Worm (Caenorhabditis elegans) whole organism, young adult: ENCODE data around the gene Y45G5AM.7.

Experiments
- B0019.2 ChIP-seq: fragments of 200-800 bp; sonication (Bioruptor generic); conservative IDR thresholded peaks from 2 replicates; pipeline ENCODE4 v1.3.6; 2022; ENCODE audit warnings: missing genetic modification reagents, missing genetic modification characterization, missing compliant biosample characterization
- B0261.1 ChIP-seq: sonication (generic microtip); optimal IDR thresholded peaks from 2 replicates; lab custom pipeline; 2016; ENCODE audit warnings: mild to moderate bottlenecking, missing genetic modification characterization, moderate library complexity, missing compliant biosample characterization
- C06A6.2 ChIP-seq: fragments of 200-800 bp; sonication (Bioruptor generic); conservative IDR thresholded peaks from 2 replicates; pipeline ENCODE4 v1.3.6; 2022; ENCODE audit warnings: missing genetic modification characterization, missing compliant biosample characterization
- F22D6.2 ChIP-seq: sonication (generic microtip); optimal IDR thresholded peaks from 2 replicates; lab custom pipeline; 2016; ENCODE audit warnings: mild to moderate bottlenecking, missing genetic modification characterization, missing compliant biosample characterization
- F37B4.10 ChIP-seq: fragments of 200-800 bp; sonication (Bioruptor generic); IDR thresholded peaks from 2 replicates; pipeline ENCODE4 v1.3.6; 2022; ENCODE audit warnings: missing genetic modification characterization, missing compliant biosample characterization
- F49E8.2 ChIP-seq: sonication (generic microtip); optimal IDR thresholded peaks from 3 replicates; lab custom pipeline; 2017; ENCODE audit warnings: missing genetic modification characterization, mild to moderate bottlenecking, missing compliant biosample characterization, antibody characterized with exemption, moderate library complexity; ENCODE audit not compliant: insufficient read depth
- F57A8.1 ChIP-seq: fragments of 200-800 bp; sonication (Bioruptor generic); optimal IDR thresholded peaks from 2 replicates; lab custom pipeline; 2018; ENCODE audit warnings: mild to moderate bottlenecking, missing genetic modification characterization, moderate library complexity, missing compliant biosample characterization
- T07F8.4 ChIP-seq: sonication (generic microtip); optimal IDR thresholded peaks from 2 replicates; lab custom pipeline; 2016; ENCODE audit warnings: mild to moderate bottlenecking, missing genetic modification characterization, moderate library complexity, missing compliant biosample characterization
- T26A5.8 ChIP-seq: sonication (generic microtip); optimal IDR thresholded peaks from 2 replicates; lab custom pipeline; 2016; ENCODE audit warnings: missing genetic modification characterization, missing compliant biosample characterization
- Y53G8AR.9 ChIP-seq: fragments of 200-800 bp; sonication (Bioruptor generic); conservative IDR thresholded peaks from 2 replicates; pipeline ENCODE4 v1.3.6; 2022; ENCODE audit warnings: missing genetic modification reagents, missing genetic modification characterization, missing compliant biosample characterization
- Y56A3A.18 ChIP-seq: fragments of 200-800 bp; sonication (Bioruptor generic); IDR thresholded peaks from 2 replicates; pipeline ENCODE4 v1.3.6; 2022; ENCODE audit warnings: missing genetic modification reagents, missing genetic modification characterization, missing compliant biosample characterization
- akir-1 ChIP-seq: fragments of 200-800 bp; sonication (Bioruptor generic); optimal IDR thresholded peaks from 2 replicates; lab custom pipeline; 2018; ENCODE audit warnings: mild to moderate bottlenecking, missing genetic modification characterization, moderate library complexity, missing compliant biosample characterization
- ama-1 ChIP-seq, 3 experiments: fragments of 150-350 bp in 1 of 3; sonication (generic microtip) in 2 of 3; optimal IDR thresholded peaks; 2 replicates each; lab custom pipeline; 2014 to 2018; ENCODE audit warnings: missing biosample characterization in 2 of 3, missing genetic modification characterization in 2 of 3, missing genetic modification reagents in 2 of 3
- aptf-2 ChIP-seq: fragments of 200-800 bp; sonication (Bioruptor generic); conservative IDR thresholded peaks from 2 replicates; pipeline ENCODE4 v1.3.6; 2022; ENCODE audit warnings: missing genetic modification reagents, missing genetic modification characterization, missing compliant biosample characterization
- attf-3 ChIP-seq: fragments of 200-800 bp; sonication (Bioruptor generic); conservative IDR thresholded peaks from 2 replicates; pipeline ENCODE4 v1.3.6; 2022; ENCODE audit warnings: missing genetic modification reagents, missing genetic modification characterization, missing compliant biosample characterization
- attf-5 ChIP-seq: fragments of 200-800 bp; sonication (Bioruptor generic); optimal IDR thresholded peaks from 2 replicates; lab custom pipeline; 2018; ENCODE audit warnings: mild to moderate bottlenecking, missing genetic modification characterization, missing compliant biosample characterization
- bed-2 ChIP-seq: fragments of 200-800 bp; sonication (Bioruptor generic); IDR thresholded peaks from 2 replicates; pipeline ENCODE4 v1.3.6; 2022; ENCODE audit warnings: missing genetic modification reagents, missing genetic modification characterization, missing compliant biosample characterization
- cebp-2 ChIP-seq: fragments of 200-800 bp; sonication (Bioruptor generic); IDR thresholded peaks from 2 replicates; pipeline ENCODE4 v1.3.6; 2022; ENCODE audit warnings: missing genetic modification characterization, missing compliant biosample characterization
- ceh-79 ChIP-seq: sonication (generic microtip); optimal IDR thresholded peaks from 2 replicates; lab custom pipeline; 2017; ENCODE audit warnings: mild to moderate bottlenecking, missing genetic modification characterization, missing compliant biosample characterization
- chd-7 ChIP-seq: sonication (generic microtip); optimal IDR thresholded peaks from 2 replicates; lab custom pipeline; 2016; ENCODE audit warnings: mild to moderate bottlenecking, missing genetic modification characterization, moderate library complexity, missing compliant biosample characterization
- dox-1 ChIP-seq: fragments of 200-800 bp; sonication (Bioruptor generic); IDR thresholded peaks from 2 replicates; pipeline ENCODE4 v1.3.6; 2022; ENCODE audit warnings: missing genetic modification reagents, missing genetic modification characterization, missing compliant biosample characterization
- dpff-1 ChIP-seq: sonication (generic microtip); optimal IDR thresholded peaks from 2 replicates; lab custom pipeline; 2017; ENCODE audit warnings: mild to moderate bottlenecking, missing genetic modification characterization, missing compliant biosample characterization
- efl-1 ChIP-seq: fragments of 150-350 bp; optimal IDR thresholded peaks from 2 replicates; lab custom pipeline; 2014; ENCODE audit warnings: missing biosample characterization, missing genetic modification reagents, missing genetic modification characterization
- gei-17 ChIP-seq: fragments of 200-800 bp; sonication (Bioruptor generic); optimal IDR thresholded peaks from 2 replicates; lab custom pipeline; 2018; ENCODE audit warnings: mild to moderate bottlenecking, missing genetic modification characterization, missing compliant biosample characterization
- hmg-1.2 ChIP-seq: fragments of 200-800 bp; sonication (Bioruptor generic); IDR thresholded peaks from 2 replicates; pipeline ENCODE4 v1.3.6; 2022; ENCODE audit warnings: missing genetic modification reagents, missing genetic modification characterization, missing compliant biosample characterization
- hsf-1 ChIP-seq: fragments of 200-800 bp; sonication (Bioruptor generic); IDR thresholded peaks from 2 replicates; pipeline ENCODE4 v1.3.6; 2022; ENCODE audit warnings: missing genetic modification reagents, missing genetic modification characterization, missing compliant biosample characterization
- lin-26 ChIP-seq: fragments of 200-800 bp; sonication (Bioruptor generic); IDR thresholded peaks from 2 replicates; pipeline ENCODE4 v1.3.6; 2022; ENCODE audit warnings: missing genetic modification reagents, missing genetic modification characterization, missing compliant biosample characterization
- lin-35 ChIP-seq, 3 experiments: fragments of 150-350 bp in 2 of 3; sonication (generic microtip) in 1 of 3; optimal IDR thresholded peaks; 2 replicates each; lab custom pipeline; 2014 to 2018; ENCODE audit warnings: missing biosample characterization in 3 of 3, missing genetic modification characterization in 3 of 3, missing genetic modification reagents in 3 of 3
- lin-40 ChIP-seq: sonication (generic microtip); optimal IDR thresholded peaks from 2 replicates; lab custom pipeline; 2016; ENCODE audit warnings: missing genetic modification characterization, mild to moderate bottlenecking, missing compliant biosample characterization, missing genotype, missing genetic modification reagents
- lsy-27 ChIP-seq: sonication (generic microtip); optimal IDR thresholded peaks from 2 replicates; lab custom pipeline; 2017; ENCODE audit warnings: missing genetic modification characterization, mild to moderate bottlenecking, missing compliant biosample characterization, antibody characterized with exemption, missing genotype, borderline replicate concordance; ENCODE audit not compliant: insufficient read depth
- mcd-1 ChIP-seq: fragments of 200-800 bp; sonication (Bioruptor generic); IDR thresholded peaks from 2 replicates; pipeline ENCODE4 v1.3.6; 2022; ENCODE audit warnings: missing genetic modification reagents, missing genetic modification characterization, missing compliant biosample characterization
- mes-4 ChIP-seq: sonication (generic microtip); optimal IDR thresholded peaks from 2 replicates; lab custom pipeline; 2016; ENCODE audit warnings: missing genotype, missing genetic modification characterization, missing compliant biosample characterization
- nfya-1 ChIP-seq: sonication (generic microtip); optimal IDR thresholded peaks from 2 replicates; lab custom pipeline; 2017; ENCODE audit warnings: antibody characterized with exemption, missing compliant biosample characterization, missing genetic modification characterization, borderline replicate concordance; ENCODE audit not compliant: insufficient read depth
- nfyb-1 ChIP-seq: fragments of 200-800 bp; sonication (Bioruptor generic); IDR thresholded peaks from 2 replicates; pipeline ENCODE4 v1.3.6; 2022; ENCODE audit warnings: missing genetic modification reagents, missing genetic modification characterization, missing compliant biosample characterization
- nhr-120 ChIP-seq: fragments of 200-800 bp; sonication (Bioruptor generic); IDR thresholded peaks from 2 replicates; pipeline ENCODE4 v1.3.6; 2022; ENCODE audit warnings: missing genetic modification characterization, missing compliant biosample characterization
- nhr-80 ChIP-seq: sonication (generic microtip); optimal IDR thresholded peaks from 2 replicates; lab custom pipeline; 2016; ENCODE audit warnings: missing genetic modification characterization, missing compliant biosample characterization
- snpc-4 ChIP-seq, 5 experiments: fragments of 150-350 bp in 1 of 5; sonication (generic microtip) in 4 of 5; optimal IDR thresholded peaks; 2 replicates each; lab custom pipeline; 2014 to 2018; ENCODE audit warnings: missing genetic modification characterization in 5 of 5, missing biosample characterization in 3 of 5, antibody characterized with exemption in 2 of 5, mild to moderate bottlenecking in 2 of 5, missing compliant biosample characterization in 2 of 5, missing genotype in 2 of 5, moderate library complexity in 2 of 5, missing genetic modification reagents in 1 of 5
- zim-3 ChIP-seq: sonication (generic microtip); optimal IDR thresholded peaks from 2 replicates; lab custom pipeline; 2017; ENCODE audit warnings: mild to moderate bottlenecking, missing genetic modification characterization, moderate library complexity, missing compliant biosample characterization
- ztf-3 ChIP-seq: fragments of 200-800 bp; sonication (Bioruptor generic); optimal IDR thresholded peaks from 2 replicates; lab custom pipeline; 2018; ENCODE audit warnings: mild to moderate bottlenecking, missing genetic modification characterization, missing compliant biosample characterization

Gene Y45G5AM.7

DNA sequence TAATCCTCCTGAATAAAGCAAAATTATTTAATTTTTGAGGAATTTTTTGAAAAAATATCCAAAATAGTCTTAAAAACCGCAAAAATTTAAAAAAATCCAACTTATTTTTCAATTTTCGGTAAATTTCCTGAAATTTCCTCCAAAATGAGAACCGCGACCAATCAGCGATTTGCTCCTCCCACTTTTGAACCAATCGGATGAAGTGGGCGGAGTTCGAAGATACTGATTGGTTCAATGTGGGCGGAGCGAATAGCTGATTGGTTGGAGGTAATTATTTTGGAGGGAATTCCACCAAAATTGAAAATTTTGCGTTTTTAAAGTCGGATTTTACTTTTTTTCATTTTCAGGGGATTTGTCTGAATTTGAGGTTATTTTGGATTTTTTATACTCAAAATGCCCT, 2.0 kb downstream of the Y45G5AM.7 start:
- TF ChIP-seq snpc-4 (GFP tag; optimal IDR thresholded peaks at IDR 0.05; lab: Kevin White, UChicago) (no peak), snpc-4 (tag; optimal IDR thresholded peaks at IDR 0.05; lab: Kevin White, UChicago) (no peak), akir-1 (GFP tag; lab: Kevin White, UChicago) (no peak), nfyb-1 (GFP tag; lab: Robert Waterston, UW) (peak; percentile 82; the same call in 1 of the 2 replicates), lin-26 (GFP tag; lab: Robert Waterston, UW) (no peak), bed-2 (GFP tag; lab: Robert Waterston, UW) (no peak), gei-17 (no peak), attf-3 (GFP tag; lab: Robert Waterston, UW) (no peak)

DNA sequence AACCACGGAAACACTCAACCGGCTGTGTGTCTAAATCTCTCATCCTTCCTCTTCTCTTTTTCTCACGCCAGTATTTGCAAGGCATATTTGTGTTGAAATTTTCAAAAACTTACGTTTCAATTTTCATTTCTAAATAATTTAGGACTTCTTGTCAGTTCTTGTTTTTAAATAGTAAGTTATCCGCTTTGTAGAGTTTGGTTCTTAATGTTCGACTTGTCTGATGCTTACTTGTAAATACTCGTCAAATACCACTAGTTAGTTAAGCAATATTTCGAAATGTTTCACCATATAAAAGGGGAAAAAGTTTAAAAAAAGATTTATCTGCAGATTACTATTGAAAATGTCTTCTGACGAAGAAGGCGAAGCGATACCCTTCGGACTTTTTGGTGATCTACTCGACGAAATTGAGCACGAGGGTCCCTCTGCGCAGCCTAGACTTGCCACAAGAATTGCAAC, 5.5 kb downstream of the Y45G5AM.7 start, which contains the start of gene Y45G5AM.3:
TSS of gene Y45G5AM.3 (plus strand) at position 51 of the 456 bp plus-strand sequence.
- TF ChIP-seq F57A8.1 (GFP tag; lab: Kevin White, UChicago) (no peak), attf-5 (GFP tag; lab: Kevin White, UChicago) (peak; percentile 5), efl-1 (GFP tag; lab: Kevin White, UChicago) (no peak), hmg-1.2 (GFP tag; lab: Robert Waterston, UW) (peak; percentile 30; the same call in 1 of the 2 replicates)

DNA sequence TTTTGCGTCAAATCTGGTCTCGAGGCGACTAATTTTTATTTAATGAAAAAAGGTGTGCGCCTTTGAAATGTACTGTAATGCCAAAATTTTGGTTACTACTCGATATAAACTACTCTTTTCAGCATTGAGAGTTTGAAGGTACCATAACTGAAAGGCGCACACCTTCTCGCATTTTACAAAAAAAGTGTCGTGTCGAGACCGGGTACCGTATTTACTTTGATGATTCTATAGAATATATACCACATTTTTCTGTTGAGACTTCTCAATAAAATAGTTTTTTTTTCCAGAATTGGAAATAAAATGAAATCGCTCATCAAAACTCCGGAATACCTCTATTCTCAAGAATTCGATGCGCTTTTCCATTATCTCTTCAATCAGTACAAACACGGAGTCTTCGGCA, 7.1 kb downstream of the Y45G5AM.7 start, which contains the start of gene Y45G5AM.4:
TSS of gene Y45G5AM.4 (plus strand) at position 301 of the 400 bp plus-strand sequence.
- TF ChIP-seq zim-3 (tag; lab: Kevin White, UChicago), result no peak
- no peak for TF ChIP-seq dox-1 (GFP tag; lab: Robert Waterston, UW)

DNA sequence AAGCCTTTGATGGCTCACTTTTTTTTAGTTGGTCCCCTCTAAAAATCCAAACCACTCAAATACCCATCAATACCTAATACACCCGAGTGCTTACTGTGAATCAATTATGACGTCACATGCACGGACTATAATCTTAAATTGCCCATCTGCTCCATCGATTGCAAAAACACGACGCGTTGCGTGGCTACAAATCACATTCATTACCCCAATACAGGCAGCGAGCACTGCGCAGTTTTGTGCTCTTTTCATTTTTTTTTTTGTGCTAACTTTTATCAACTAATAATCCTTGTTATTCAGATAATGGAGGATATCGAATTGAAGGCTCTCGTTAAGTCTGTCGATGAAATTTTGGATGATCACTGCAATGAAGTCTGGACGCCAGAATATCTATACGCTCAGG, 10.0 kb downstream of the Y45G5AM.7 start, which contains the start of gene Y45G5AM.5:
TSS of gene Y45G5AM.5 (plus strand) at position 301 of the 400 bp plus-strand sequence.
- no peak for TF ChIP-seq T07F8.4 (tag; lab: Kevin White, UChicago)
- TF ChIP-seq, all 124 proteins: peak for 0

DNA sequence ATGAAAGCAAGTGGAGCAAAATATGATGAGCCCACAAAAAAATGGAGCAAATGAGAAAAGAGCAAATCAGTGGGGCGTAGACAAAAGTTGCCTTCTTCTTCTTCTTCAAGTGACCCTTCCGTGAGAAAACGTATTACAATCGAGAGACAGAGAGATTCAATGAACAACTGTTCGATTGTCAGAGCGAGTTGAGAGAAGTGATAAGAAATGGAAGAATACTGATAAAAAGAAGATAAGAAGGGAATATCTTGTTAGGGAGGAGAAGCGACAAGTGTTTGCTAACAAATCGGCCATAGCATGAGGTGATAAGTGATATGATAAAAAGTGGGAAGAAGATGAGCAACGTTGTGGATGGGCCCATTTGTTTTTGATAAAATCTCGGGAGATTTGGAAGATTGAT, 12.7 kb downstream of the Y45G5AM.7 start:
- no peak for TF ChIP-seq F37B4.10 (GFP tag; lab: Robert Waterston, UW)
- TF ChIP-seq C06A6.2 (GFP tag; lab: Robert Waterston, UW), result no peak
- TF ChIP-seq Y53G8AR.9, result no peak
- TF ChIP-seq F49E8.2, result no peak
- TF ChIP-seq hsf-1 (GFP tag; lab: Robert Waterston, UW), result no peak
- TF ChIP-seq nhr-80 (tag; lab: Kevin White, UChicago), result no peak
- TF ChIP-seq mes-4 (tag; lab: Kevin White, UChicago), result no peak
- TF ChIP-seq cebp-2 (GFP tag; lab: Robert Waterston, UW), result no peak
- no peak for TF ChIP-seq T26A5.8
- no peak for TF ChIP-seq chd-7 (tag; lab: Kevin White, UChicago)
- no peak for TF ChIP-seq ama-1 (optimal IDR thresholded peaks at IDR 0.05; lab: Kevin White, UChicago)
- no peak for TF ChIP-seq ama-1 (GFP tag; optimal IDR thresholded peaks at IDR 0.05; lab: Kevin White, UChicago)
- TF ChIP-seq B0261.1, result no peak

DNA sequence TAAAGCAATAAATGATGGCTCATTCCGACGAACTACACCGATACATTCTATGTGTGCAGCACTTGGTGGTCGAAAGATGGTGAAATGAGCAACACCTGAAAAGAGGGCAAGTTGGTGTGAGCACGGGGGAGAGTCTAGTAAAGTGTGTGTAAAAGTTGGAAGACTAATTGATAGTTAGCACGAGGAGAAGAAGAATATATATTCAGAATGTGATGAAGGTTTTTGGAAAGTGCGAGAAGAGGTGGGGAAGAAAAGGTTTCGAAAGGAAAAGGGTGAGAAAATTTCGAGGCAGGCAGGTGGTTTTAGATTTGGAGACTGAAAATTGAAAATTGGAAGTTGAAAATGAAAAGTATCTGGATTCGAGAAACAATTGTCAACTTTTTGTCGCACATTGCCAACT, 17.8 kb downstream of the Y45G5AM.7 start, which contains the start of gene Y45G5AM.6:
TSS of gene Y45G5AM.6 (minus strand) at position 101 of the 400 bp plus-strand sequence.
- TF ChIP-seq dpff-1 (tag; lab: Kevin White, UChicago), result no peak
- TF ChIP-seq Y56A3A.18, result no peak
- TF ChIP-seq nhr-120 (GFP tag; lab: Robert Waterston, UW), result no peak
- TF ChIP-seq B0261.1, result no peak
- no peak for TF ChIP-seq F22D6.2 (tag; lab: Kevin White, UChicago)
- TF ChIP-seq ztf-3 (GFP tag; lab: Kevin White, UChicago), result no peak
- no peak for TF ChIP-seq nfya-1 (tag; lab: Kevin White, UChicago)
- no peak for TF ChIP-seq bed-2 (GFP tag; lab: Robert Waterston, UW)
- TF ChIP-seq aptf-2, result no peak
- no peak for TF ChIP-seq ama-1 (optimal IDR thresholded peaks at IDR 0.05; lab: Kevin White, UChicago)
- no peak for TF ChIP-seq ama-1 (GFP tag; optimal IDR thresholded peaks at IDR 0.05; lab: Kevin White, UChicago)
- TF ChIP-seq ceh-79 (tag; lab: Kevin White, UChicago), result no peak
- TF ChIP-seq attf-5 (GFP tag; lab: Kevin White, UChicago), result no peak
- no peak for TF ChIP-seq lin-35 (GFP tag; optimal IDR thresholded peaks at IDR 0.05; lab: Kevin White, UChicago)
- no peak for TF ChIP-seq mcd-1 (GFP tag; lab: Robert Waterston, UW)
- no peak for TF ChIP-seq B0019.2 (GFP tag; lab: Robert Waterston, UW)
- no peak for TF ChIP-seq lsy-27 (tag; lab: Kevin White, UChicago)
- TF ChIP-seq lin-40, result no peak
